Worm (Caenorhabditis elegans): Measurements from ENCODE around the gene nhr-202.
A peak's percentile ranks its signal among the peaks of the same experiment; 100 is the strongest.

nhr-202 gene

ce11 chrV:446574-446973 lies 15.8 kb upstream of the nhr-202 start, which contains the start of gene srh-34:
TSS of gene srh-34 (minus strand) at chrV:446674.
- TF ChIP-seq madf-9 (GFP tag; conservative IDR thresholded peaks at IDR 0.05) (no peak), attf-4 (tag; optimal IDR thresholded peaks at IDR 0.05) (no peak), nhr-237 (tag; optimal IDR thresholded peaks at IDR 0.05) (no peak), lin-15B (tag; optimal IDR thresholded peaks at IDR 0.05) (no peak), lin-29 (GFP tag; IDR thresholded peaks at IDR 0.05) (no peak), lim-7 (GFP tag; IDR thresholded peaks at IDR 0.05) (no peak), Y105C5A.15 (GFP tag; IDR thresholded peaks at IDR 0.05) (no peak), lin-39 (tag; optimal IDR thresholded peaks at IDR 0.05) (no peak), aha-1 (tag) (no peak), zag-1 (tag; optimal IDR thresholded peaks at IDR 0.05) (no peak), hlh-11 (tag; optimal IDR thresholded peaks at IDR 0.05) (no peak), Y5F2A.4 (GFP tag; optimal IDR thresholded peaks at IDR 0.05) (no peak), Y75B8A.6 (GFP tag; IDR thresholded peaks at IDR 0.05) (no peak), spr-3 (GFP tag; optimal IDR thresholded peaks at IDR 0.05) (no peak), daf-19 (GFP tag; conservative IDR thresholded peaks at IDR 0.05) (no peak), mdt-29 (GFP tag; IDR thresholded peaks at IDR 0.05) (no peak)

DNA sequence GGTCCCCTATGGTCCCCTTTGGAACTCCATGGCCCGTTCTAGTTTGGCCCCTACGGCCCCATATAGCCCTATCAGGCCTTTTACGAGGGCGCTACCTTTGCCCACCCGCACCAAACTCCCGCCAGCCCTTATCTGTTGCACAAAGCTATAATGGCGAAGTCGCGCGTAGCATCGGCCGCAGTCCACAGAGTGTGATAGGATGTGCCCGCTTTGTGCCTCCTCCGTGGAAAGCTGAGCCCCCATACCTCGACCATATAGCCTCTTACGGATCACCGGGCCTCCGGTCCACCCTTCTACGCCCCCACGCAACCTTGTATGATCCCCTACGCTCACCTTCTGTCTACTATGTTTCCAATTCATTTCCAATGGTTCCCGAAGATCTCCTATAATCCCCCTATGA lies 15.4 kb upstream of the nhr-202 start:
- TF ChIP-seq set-16 (GFP tag; IDR thresholded peaks at IDR 0.05): peak; percentile 58
- no peak for TF ChIP-seq hlh-30 (tag; optimal IDR thresholded peaks at IDR 0.05; ENCODE audit: insufficient read depth)
- TF ChIP-seq lin-29 (GFP tag; IDR thresholded peaks at IDR 0.05): no peak
- no peak for TF ChIP-seq D1046.2 (GFP tag; IDR thresholded peaks at IDR 0.05)
- TF ChIP-seq R02D3.7 (tag; optimal IDR thresholded peaks at IDR 0.05): no peak
- TF ChIP-seq ZK546.5 (tag; optimal IDR thresholded peaks at IDR 0.05): no peak
- no peak for TF ChIP-seq jun-1 (tag; optimal IDR thresholded peaks at IDR 0.05)
- TF ChIP-seq F44E2.7 (GFP tag; IDR thresholded peaks at IDR 0.05): 0 out of 2 replicates have a peak, but pooled peaks have one; percentile 9
- TF ChIP-seq pqm-1 (tag; optimal IDR thresholded peaks at IDR 0.05): no peak
- TF ChIP-seq unc-62 (GFP tag; optimal IDR thresholded peaks at IDR 0.05 in 1 of 2): peak in 1 of 2 experiments; percentile 27
- TF ChIP-seq unc-62 (tag; optimal IDR thresholded peaks at IDR 0.05): no peak
- no peak for TF ChIP-seq lir-3 (tag; optimal IDR thresholded peaks at IDR 0.05)
- TF ChIP-seq nhr-10 (tag; optimal IDR thresholded peaks at IDR 0.05): no peak
- TF ChIP-seq rbr-2 (tag; optimal IDR thresholded peaks at IDR 0.05): no peak
- TF ChIP-seq mdt-29 (GFP tag; IDR thresholded peaks at IDR 0.05): no peak
- TF ChIP-seq Y75B8A.6 (GFP tag; IDR thresholded peaks at IDR 0.05): no peak

DNA sequence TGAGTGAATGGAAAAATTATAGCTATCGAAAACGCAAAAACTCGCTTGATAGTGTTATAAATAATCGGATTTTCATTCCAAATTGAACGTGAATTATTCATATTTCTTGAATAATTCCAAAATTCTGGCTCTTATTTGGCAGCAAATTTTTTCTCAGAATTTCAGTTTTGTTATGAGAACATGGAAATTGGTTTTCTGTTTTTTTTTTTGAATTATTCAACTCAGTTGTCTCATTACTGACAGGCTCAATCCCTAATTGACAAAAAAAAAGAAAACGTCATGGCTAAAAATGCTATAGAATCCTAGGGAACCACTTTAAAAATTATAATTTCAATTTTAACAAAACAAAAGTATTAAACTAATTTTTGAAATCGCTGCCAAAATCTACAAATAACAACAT lies 13.3 kb upstream of the nhr-202 start, which contains the start of gene srh-35:
Gene srh-35, minus strand, starts transcription at position 101 of the 400 bp plus-strand sequence.
- TF ChIP-seq zfp-2 (tag; optimal IDR thresholded peaks at IDR 0.05) (no peak), F10B5.3 (tag; optimal IDR thresholded peaks at IDR 0.05) (no peak), fos-1 (tag; optimal IDR thresholded peaks at IDR 0.05) (no peak), daf-19 (GFP tag; conservative IDR thresholded peaks at IDR 0.05) (no peak), madf-5 (GFP tag; IDR thresholded peaks at IDR 0.05) (no peak), zip-2 (tag; optimal IDR thresholded peaks at IDR 0.05) (no peak), Y105C5A.15 (GFP tag; IDR thresholded peaks at IDR 0.05) (no peak), snpc-1.2 (GFP tag; IDR thresholded peaks at IDR 0.05) (no peak), daf-16 (GFP tag; optimal IDR thresholded peaks at IDR 0.05) (no peak), daf-16 (tag; optimal IDR thresholded peaks at IDR 0.05) (no peak), daf-8 (GFP tag; IDR thresholded peaks at IDR 0.05) (no peak), fkh-10 (GFP tag; optimal IDR thresholded peaks at IDR 0.05) (no peak), dve-1 (tag; optimal IDR thresholded peaks at IDR 0.05; ENCODE audit: insufficient read depth) (no peak), nhr-102 (tag; optimal IDR thresholded peaks at IDR 0.05) (no peak), lin-39 (tag; optimal IDR thresholded peaks at IDR 0.05) (no peak), unc-62 (GFP tag; optimal IDR thresholded peaks at IDR 0.05 in 1 of 2) (no peak), unc-62 (tag; optimal IDR thresholded peaks at IDR 0.05) (no peak), hlh-30 (tag; optimal IDR thresholded peaks at IDR 0.05; ENCODE audit: insufficient read depth) (no peak), hif-1 (tag; optimal IDR thresholded peaks at IDR 0.05) (no peak), Y48G9A.11 (GFP tag; IDR thresholded peaks at IDR 0.05) (no peak), tag-97 (GFP tag; IDR thresholded peaks at IDR 0.05) (no peak)
